Worm (Caenorhabditis elegans) whole organism, late embryonic: ENCODE measurements around the gene sqt-2.

Experiments
- ceh-9 ChIP-seq: sonication (generic microtip); optimal IDR thresholded peaks from 2 replicates; lab custom pipeline; 2016; ENCODE audit warnings: mild to moderate bottlenecking, missing genetic modification characterization, inconsistent platforms, missing compliant biosample characterization
- madf-2 ChIP-seq: sonication (generic microtip); optimal IDR thresholded peaks from 2 replicates; lab custom pipeline; 2017; ENCODE audit warnings: missing genetic modification characterization, missing compliant biosample characterization

ce11 chrII:23025-23424, at the start of gene sqt-2:
- TF ChIP-seq madf-2 (no peak), ceh-9 (tag; lab: Kevin White, UChicago) (no peak)
